Fruit fly (Drosophila melanogaster) whole organism, prepupa: ENCODE data around the gene HipHop.

ENCODE experiments used
- CG10669 ChIP-seq: fragments of 200-800 bp; sonication (Bioruptor generic); optimal IDR thresholded peaks from 3 replicates; lab custom pipeline; 2018; ENCODE audit warnings: missing biosample characterization, mild to moderate bottlenecking, missing genetic modification characterization, moderate library complexity
- CG1621 ChIP-seq: fragments of 200-800 bp; sonication (Bioruptor generic); optimal IDR thresholded peaks from 3 replicates; lab custom pipeline; 2018; ENCODE audit warnings: missing biosample characterization, mild to moderate bottlenecking, missing genetic modification characterization
- CG3032 ChIP-seq: fragments of 200-800 bp; optimal IDR thresholded peaks from 2 replicates; lab custom pipeline; 2019; ENCODE audit warnings: missing biosample characterization, mild to moderate bottlenecking, missing genetic modification characterization, moderate library complexity
- CG3919 ChIP-seq: fragments of 200-800 bp; sonication (Bioruptor generic); optimal IDR thresholded peaks from 3 replicates; lab custom pipeline; 2016; ENCODE audit warnings: missing biosample characterization, missing genetic modification characterization
- Hr4 ChIP-seq: fragments of 200-800 bp; sonication (Bioruptor generic); optimal IDR thresholded peaks from 3 replicates; lab custom pipeline; 2016; ENCODE audit warnings: missing biosample characterization, missing genetic modification characterization
- Sox102F ChIP-seq: fragments of 200-800 bp; sonication (Bioruptor generic); optimal IDR thresholded peaks from 2 replicates; lab custom pipeline; 2016; ENCODE audit warnings: missing biosample characterization, mild to moderate bottlenecking, missing genetic modification characterization
- ss ChIP-seq, 2 experiments: fragments of 200-800 bp; sonication (Bioruptor generic); optimal IDR thresholded peaks; 2 replicates in 1 of 2; 3 replicates in 1 of 2; lab custom pipeline; 2017 to 2018; ENCODE audit warnings: mild to moderate bottlenecking in 2 of 2, missing biosample characterization in 2 of 2, missing genetic modification characterization in 2 of 2, moderate library complexity in 1 of 2

- TF ChIP-seq CG10669 (GFP tag; lab: Kevin White, UChicago) (no peak), CG3032 (no peak), Hr4 (GFP tag; lab: Kevin White, UChicago) (no peak), CG1621 (tag; lab: Kevin White, UChicago) (no peak), ss (GFP tag; optimal IDR thresholded peaks at IDR 0.05; lab: Kevin White, UChicago) (no peak), Sox102F (GFP tag; lab: Kevin White, UChicago) (no peak), CG3919 (GFP tag; lab: Kevin White, UChicago) (no peak)
Measured at dm6 chr3L:18825993-18826392, 5.0 kb downstream of the HipHop start.
